Worm (Caenorhabditis elegans): ENCODE measurements around the gene T07A9.12.

DNA sequence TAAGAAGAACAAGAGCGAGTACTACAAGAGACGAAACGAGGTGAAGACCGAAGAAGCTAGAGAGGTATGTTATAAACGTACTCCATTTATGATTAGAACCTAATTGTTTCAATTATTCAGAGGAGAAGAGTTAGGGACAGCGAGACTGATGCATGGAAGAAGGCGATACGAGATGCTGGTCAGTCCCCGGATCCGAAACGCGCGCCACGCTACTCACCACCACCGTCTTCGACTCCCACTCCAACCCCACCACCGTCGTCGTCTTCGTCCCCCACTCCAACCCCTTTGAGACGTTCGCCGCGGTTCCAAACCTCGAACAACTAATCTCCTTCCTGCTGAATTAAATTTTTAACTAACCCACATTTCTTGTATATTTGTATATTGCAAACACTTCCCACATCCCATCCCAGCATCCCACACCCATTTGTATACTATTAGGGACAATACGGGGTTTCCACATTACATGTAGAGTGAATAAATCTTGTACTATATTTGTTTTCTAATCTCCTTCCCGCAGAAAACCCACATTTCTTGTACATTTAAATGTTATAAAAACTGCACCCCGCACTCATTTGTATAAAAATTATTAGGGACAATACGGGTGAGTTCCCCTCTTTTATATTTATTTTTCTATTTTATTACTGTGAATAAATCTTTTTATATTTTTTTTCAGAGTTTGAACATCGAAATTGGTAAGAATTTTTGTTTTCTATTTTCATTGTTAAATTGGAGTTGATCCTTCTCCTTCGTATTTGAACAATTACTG lies 23.2 kb upstream of the T07A9.12 start:
- TF ChIP-seq elt-1 (tag; optimal IDR thresholded peaks at IDR 0.05; ENCODE audit: borderline replicate concordance, insufficient read depth) (no peak), ces-1 (GFP tag; optimal IDR thresholded peaks at IDR 0.05) (no peak), ztf-11 (tag; optimal IDR thresholded peaks at IDR 0.05) (no peak), nhr-12 (tag; optimal IDR thresholded peaks at IDR 0.05) (no peak), lin-13 (tag; optimal IDR thresholded peaks at IDR 0.05) (no peak), nhr-28 (tag; optimal IDR thresholded peaks at IDR 0.05) (no peak)
